Worm (Caenorhabditis elegans) whole organism, L4 larva: ENCODE results near the gene mrps-23.

Experiments
- F10B5.3 ChIP-seq: sonication (generic microtip); optimal IDR thresholded peaks from 2 replicates; lab custom pipeline; 2016; ENCODE audit warnings: mild to moderate bottlenecking, missing genetic modification characterization, missing compliant biosample characterization
- F44E2.7 ChIP-seq: fragments of 200-800 bp; sonication (Bioruptor generic); IDR thresholded peaks from 2 replicates; pipeline ENCODE4 v2.1.2; 2022; ENCODE audit warnings: missing genetic modification characterization, missing compliant biosample characterization
- F49E8.2 ChIP-seq: sonication (generic microtip); optimal IDR thresholded peaks from 2 replicates; lab custom pipeline; 2016; ENCODE audit warnings: missing compliant biosample characterization, mild to moderate bottlenecking, missing genetic modification characterization, borderline replicate concordance
- R02D3.7 ChIP-seq: fragments of 150-350 bp; sonication (generic microtip); optimal IDR thresholded peaks from 3 replicates; lab custom pipeline; 2014; ENCODE audit warnings: missing biosample characterization, missing genetic modification characterization
- T20F7.1 ChIP-seq: fragments of 200-800 bp; sonication (Bioruptor generic); optimal IDR thresholded peaks from 2 replicates; lab custom pipeline; 2018; ENCODE audit warnings: mild to moderate bottlenecking, missing genetic modification characterization, missing compliant biosample characterization
- T26A8.4 ChIP-seq: fragments of 200-800 bp; sonication (Bioruptor generic); IDR thresholded peaks from 2 replicates; pipeline ENCODE4 v1.3.6; 2022; ENCODE audit warnings: missing genetic modification characterization, missing compliant biosample characterization
- Y5F2A.4 ChIP-seq: fragments of 200-800 bp; sonication (Bioruptor generic); optimal IDR thresholded peaks from 2 replicates; lab custom pipeline; 2018; ENCODE audit warnings: mild to moderate bottlenecking, missing genetic modification characterization, missing compliant biosample characterization
- Y75B8A.6 ChIP-seq: fragments of 200-800 bp; sonication (Bioruptor generic); IDR thresholded peaks from 2 replicates; pipeline ENCODE4 v1.3.6; 2022; ENCODE audit warnings: missing genetic modification reagents, missing genetic modification characterization, missing compliant biosample characterization
- ZK337.2 ChIP-seq: fragments of 200-800 bp; sonication (Bioruptor generic); IDR thresholded peaks from 2 replicates; pipeline ENCODE4 v1.3.6; 2022; ENCODE audit warnings: missing genetic modification reagents, missing genetic modification characterization, missing compliant biosample characterization
- ZK546.5 ChIP-seq, 2 experiments: sonication (generic microtip); optimal IDR thresholded peaks; 2 replicates each; lab custom pipeline; 2017; ENCODE audit warnings: missing biosample characterization in 2 of 2, missing genetic modification characterization in 2 of 2
- ceh-20 ChIP-seq: fragments of 200-800 bp; sonication (Bioruptor generic); IDR thresholded peaks from 2 replicates; pipeline ENCODE4 v1.3.6; 2022; ENCODE audit warnings: missing genetic modification reagents, missing genetic modification characterization, missing compliant biosample characterization
- ceh-28 ChIP-seq: fragments of 150-350 bp; optimal IDR thresholded peaks from 2 replicates; lab custom pipeline; 2014; ENCODE audit warnings: missing biosample characterization, missing genetic modification reagents, missing genetic modification characterization
- ceh-32 ChIP-seq: sonication (generic microtip); optimal IDR thresholded peaks from 2 replicates; lab custom pipeline; 2016; ENCODE audit warnings: mild to moderate bottlenecking, missing genetic modification characterization, missing compliant biosample characterization; ENCODE audit not compliant: poor library complexity
- daf-16 ChIP-seq, 3 experiments: sonication (generic microtip); optimal IDR thresholded peaks; 2 replicates each; lab custom pipeline; 2016 to 2017; ENCODE audit warnings: missing genetic modification characterization in 3 of 3, missing genetic modification reagents in 3 of 3, mild to moderate bottlenecking in 2 of 3, missing compliant biosample characterization in 2 of 3, missing biosample characterization in 1 of 3, moderate library complexity in 1 of 3
- dmd-8 ChIP-seq: fragments of 200-800 bp; sonication (Bioruptor generic); IDR thresholded peaks from 2 replicates; pipeline ENCODE4 v1.3.6; 2022; ENCODE audit warnings: missing genetic modification characterization, missing compliant biosample characterization
- fkh-10 ChIP-seq: fragments of 150-350 bp; optimal IDR thresholded peaks from 2 replicates; lab custom pipeline; 2014; ENCODE audit warnings: missing biosample characterization, missing genetic modification reagents, missing genetic modification characterization
- gei-8 ChIP-seq: fragments of 200-800 bp; sonication (Bioruptor generic); optimal IDR thresholded peaks from 2 replicates; lab custom pipeline; 2018; ENCODE audit warnings: mild to moderate bottlenecking, missing genetic modification characterization, missing compliant biosample characterization
- hif-1 ChIP-seq, 2 experiments: sonication (generic microtip); optimal IDR thresholded peaks; 2 replicates each; lab custom pipeline; 2016 to 2017; ENCODE audit warnings: missing compliant biosample characterization in 2 of 2, missing genetic modification characterization in 2 of 2, missing genetic modification reagents in 2 of 2, missing genotype in 2 of 2, mild to moderate bottlenecking in 1 of 2
- hmg-1.1 ChIP-seq: fragments of 200-800 bp; sonication (Bioruptor generic); IDR thresholded peaks from 2 replicates; pipeline ENCODE4 v1.3.6; 2022; ENCODE audit warnings: missing genetic modification reagents, missing genetic modification characterization, missing compliant biosample characterization
- lim-7 ChIP-seq: fragments of 200-800 bp; sonication (Bioruptor generic); IDR thresholded peaks from 2 replicates; pipeline ENCODE4 v1.3.6; 2022; ENCODE audit warnings: missing genetic modification characterization, missing compliant biosample characterization
- lir-3 ChIP-seq: sonication (generic microtip); optimal IDR thresholded peaks from 2 replicates; lab custom pipeline; 2016; ENCODE audit warnings: mild to moderate bottlenecking, missing genetic modification characterization, missing compliant biosample characterization
- madf-5 ChIP-seq, 2 experiments: fragments of 200-800 bp; sonication (Bioruptor generic); IDR thresholded peaks; 2 replicates each; pipeline ENCODE4 v1.3.6; 2022; ENCODE audit warnings: missing compliant biosample characterization in 2 of 2, missing genetic modification characterization in 2 of 2
- mdl-1 ChIP-seq, 2 experiments: fragments of 150-350 bp in 1 of 2; sonication (generic microtip) in 1 of 2; optimal IDR thresholded peaks; 2 replicates each; lab custom pipeline; 2014 to 2017; ENCODE audit warnings: missing biosample characterization in 2 of 2, missing genetic modification characterization in 2 of 2
- mdt-29 ChIP-seq: fragments of 200-800 bp; sonication (Bioruptor generic); IDR thresholded peaks from 2 replicates; pipeline ENCODE4 v1.3.6; 2022; ENCODE audit warnings: missing genetic modification reagents, missing genetic modification characterization, missing compliant biosample characterization
- mes-2 ChIP-seq: sonication (generic microtip); optimal IDR thresholded peaks from 2 replicates; lab custom pipeline; 2016; ENCODE audit warnings: missing genotype, mild to moderate bottlenecking, missing genetic modification characterization, missing compliant biosample characterization; ENCODE audit not compliant: poor library complexity, severe bottlenecking
- mxl-2 ChIP-seq: fragments of 200-800 bp; sonication (Bioruptor generic); conservative IDR thresholded peaks from 2 replicates; pipeline ENCODE4 v1.3.6; 2022; ENCODE audit warnings: missing genetic modification reagents, missing genetic modification characterization, missing compliant biosample characterization
- nhr-102 ChIP-seq: sonication (generic microtip); optimal IDR thresholded peaks from 2 replicates; lab custom pipeline; 2016; ENCODE audit warnings: mild to moderate bottlenecking, missing genetic modification characterization, moderate library complexity, missing compliant biosample characterization
- nhr-25 ChIP-seq: sonication (generic microtip); optimal IDR thresholded peaks from 2 replicates; lab custom pipeline; 2017; ENCODE audit warnings: missing genetic modification characterization, mild to moderate bottlenecking, missing compliant biosample characterization, antibody characterized with exemption, moderate library complexity, borderline replicate concordance; ENCODE audit not compliant: insufficient read depth
- nhr-28 ChIP-seq: fragments of 150-350 bp; optimal IDR thresholded peaks from 2 replicates; lab custom pipeline; 2014; ENCODE audit warnings: missing biosample characterization, missing genetic modification characterization
- pha-4 ChIP-seq, 2 experiments: fragments of 150-350 bp in 1 of 2; fragments of 200-800 bp in 1 of 2; sonication (Bioruptor generic) in 1 of 2; IDR thresholded peaks in 1 of 2; optimal IDR thresholded peaks in 1 of 2; 2 replicates each; pipeline versions ENCODE4 v1.3.6 to Lab custom; 2014 to 2022; ENCODE audit warnings: missing genetic modification characterization in 2 of 2, missing genetic modification reagents in 2 of 2, missing biosample characterization in 1 of 2, missing compliant biosample characterization in 1 of 2
- rbr-2 ChIP-seq: sonication (generic microtip); optimal IDR thresholded peaks from 2 replicates; lab custom pipeline; 2016; ENCODE audit warnings: missing genotype, missing genetic modification characterization, missing compliant biosample characterization
- saeg-2 ChIP-seq: fragments of 200-800 bp; sonication (Bioruptor generic); IDR thresholded peaks from 2 replicates; pipeline ENCODE4 v1.3.6; 2022; ENCODE audit warnings: missing genetic modification reagents, missing genetic modification characterization, missing compliant biosample characterization
- sdz-12 ChIP-seq: fragments of 200-800 bp; sonication (Bioruptor generic); optimal IDR thresholded peaks from 2 replicates; lab custom pipeline; 2018; ENCODE audit warnings: mild to moderate bottlenecking, missing genetic modification characterization, missing compliant biosample characterization
- set-16 ChIP-seq: fragments of 200-800 bp; sonication (Bioruptor generic); IDR thresholded peaks from 2 replicates; pipeline ENCODE4 v1.3.6; 2022; ENCODE audit warnings: missing genetic modification reagents, missing genetic modification characterization, missing compliant biosample characterization
- skn-1 ChIP-seq: fragments of 150-350 bp; optimal IDR thresholded peaks from 2 replicates; lab custom pipeline; 2014; ENCODE audit warnings: missing biosample characterization, missing genetic modification characterization
- snpc-4 ChIP-seq: fragments of 150-350 bp; optimal IDR thresholded peaks from 2 replicates; lab custom pipeline; 2014; ENCODE audit warnings: missing biosample characterization, missing genetic modification characterization
- tra-1 ChIP-seq: fragments of 200-800 bp; sonication (Bioruptor generic); IDR thresholded peaks from 2 replicates; pipeline ENCODE4 v1.3.6; 2022; ENCODE audit warnings: missing genetic modification reagents, missing genetic modification characterization, missing compliant biosample characterization
- unc-62 ChIP-seq, 3 experiments: fragments of 150-350 bp in 1 of 3; sonication (generic microtip); optimal IDR thresholded peaks in 2 of 3; peaks in 1 of 3; 1 replicate in 1 of 3; 2 replicates in 2 of 3; lab custom pipeline; 2014 to 2017; ENCODE audit warnings: missing biosample characterization in 3 of 3, missing genetic modification characterization in 3 of 3, missing genetic modification reagents in 3 of 3, missing genotype in 1 of 3
- vab-7 ChIP-seq: fragments of 200-800 bp; sonication (Bioruptor generic); IDR thresholded peaks from 2 replicates; pipeline ENCODE4 v1.3.6; 2022; ENCODE audit warnings: missing genetic modification reagents, missing genetic modification characterization, missing compliant biosample characterization
- zfp-3 ChIP-seq: fragments of 200-800 bp; sonication (Bioruptor generic); conservative IDR thresholded peaks from 2 replicates; pipeline ENCODE4 v1.3.6; 2022; ENCODE audit warnings: missing genetic modification reagents, missing genetic modification characterization, missing compliant biosample characterization
- zip-11 ChIP-seq: fragments of 200-800 bp; sonication (Bioruptor generic); IDR thresholded peaks from 2 replicates; pipeline ENCODE4 v1.3.6; 2022; ENCODE audit warnings: missing genetic modification characterization, missing compliant biosample characterization
- zip-2 ChIP-seq: fragments of 150-350 bp; optimal IDR thresholded peaks from 2 replicates; lab custom pipeline; 2014; ENCODE audit warnings: missing biosample characterization, missing genetic modification characterization

Gene mrps-23

DNA sequence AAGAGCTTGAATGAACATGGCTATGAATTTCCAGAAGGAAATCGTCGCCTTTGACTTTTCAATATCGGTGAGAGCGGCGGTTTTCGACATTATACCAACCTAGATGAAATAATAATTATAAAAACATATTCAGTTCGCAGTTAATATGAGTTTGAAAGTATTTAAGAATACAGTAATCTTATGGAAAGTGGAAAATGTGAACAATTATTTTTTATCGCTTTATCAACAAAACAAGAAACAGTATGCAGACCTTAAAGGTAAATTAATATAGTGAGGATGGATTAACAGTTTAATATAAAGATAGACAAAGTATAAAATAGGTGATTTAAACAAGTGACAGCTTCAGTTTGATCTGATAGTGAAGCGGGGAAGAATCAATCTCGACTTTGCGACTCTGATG is 35.0 kb upstream of the mrps-23 start, which contains the start of gene C48B4.6:
Gene C48B4.6, minus strand, starts transcription at position 101 of the 400 bp plus-strand sequence.
- no peak for TF ChIP-seq hif-1 (tag; optimal IDR thresholded peaks at IDR 0.05; lab: Kevin White, UChicago)
- no peak for TF ChIP-seq daf-16 (GFP tag; optimal IDR thresholded peaks at IDR 0.05; lab: Kevin White, UChicago)
- no peak for TF ChIP-seq daf-16 (tag; optimal IDR thresholded peaks at IDR 0.05; lab: Kevin White, UChicago)
- TF ChIP-seq ceh-32 (tag; lab: Kevin White, UChicago) = no peak
- no peak for TF ChIP-seq ceh-20 (GFP tag; lab: Robert Waterston, UW)
- no peak for TF ChIP-seq fkh-10 (GFP tag; lab: Kevin White, UChicago)
- TF ChIP-seq F44E2.7 = no peak
- TF ChIP-seq ZK546.5 (tag; optimal IDR thresholded peaks at IDR 0.05; lab: Kevin White, UChicago) = no peak
- TF ChIP-seq zip-2 (tag; lab: Kevin White, UChicago) = no peak
- TF ChIP-seq mdt-29 = no peak
- no peak for TF ChIP-seq saeg-2 (GFP tag; lab: Robert Waterston, UW)
- no peak for TF ChIP-seq gei-8 (GFP tag; lab: Kevin White, UChicago)

DNA sequence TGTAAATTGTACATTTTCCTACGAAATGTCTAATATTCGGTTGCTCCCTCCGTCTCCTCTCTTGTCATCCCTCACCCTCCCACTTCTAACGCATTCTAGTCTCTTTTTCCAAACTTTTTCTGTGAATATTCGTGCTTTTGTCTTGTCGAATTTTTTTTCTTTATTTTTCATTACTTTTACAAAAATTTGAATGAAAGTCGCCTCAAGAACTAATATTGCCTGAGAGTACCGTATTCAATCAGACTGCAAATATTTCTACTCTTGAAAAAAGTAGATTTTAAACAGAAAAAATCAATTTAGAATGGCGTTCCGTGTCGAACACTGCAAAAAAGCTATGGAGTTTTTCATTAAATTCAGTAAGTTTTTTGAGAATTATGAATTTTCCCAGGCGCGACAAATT is 32.8 kb upstream of the mrps-23 start, which contains the start of gene ZK1098.11:
Gene ZK1098.11, plus strand, starts transcription at position 301 of the 400 bp plus-strand sequence.
- no peak for TF ChIP-seq Y5F2A.4 (GFP tag; lab: Kevin White, UChicago)
- TF ChIP-seq lim-7 (GFP tag; lab: Robert Waterston, UW) = no peak
- no peak for TF ChIP-seq zip-11 (GFP tag; lab: Robert Waterston, UW)
- TF ChIP-seq T26A8.4 (GFP tag; lab: Robert Waterston, UW) = no peak
- TF ChIP-seq ceh-28 (tag; lab: Kevin White, UChicago) = no peak
- no peak for TF ChIP-seq rbr-2
- TF ChIP-seq pha-4 (GFP tag; IDR thresholded peaks at IDR 0.05; lab: Robert Waterston, UW) = no peak
- no peak for TF ChIP-seq pha-4 (tag; optimal IDR thresholded peaks at IDR 0.05; lab: Kevin White, UChicago)
- TF ChIP-seq F10B5.3 (tag; lab: Kevin White, UChicago) = no peak
- TF ChIP-seq skn-1 (tag; lab: Kevin White, UChicago) = no peak
- no peak for TF ChIP-seq mdl-1 (tag; optimal IDR thresholded peaks at IDR 0.05; lab: Kevin White, UChicago)
- TF ChIP-seq ceh-20 (GFP tag; lab: Robert Waterston, UW) = no peak
- no peak for TF ChIP-seq madf-5 (GFP tag; IDR thresholded peaks at IDR 0.05; lab: Robert Waterston, UW)
- no peak for TF ChIP-seq lir-3 (tag; lab: Kevin White, UChicago)
- TF ChIP-seq set-16 (GFP tag; lab: Robert Waterston, UW) = no peak
- no peak for TF ChIP-seq mdt-29
- no peak for TF ChIP-seq F49E8.2 (tag; lab: Kevin White, UChicago)
- no peak for TF ChIP-seq snpc-4 (tag; lab: Kevin White, UChicago)
- TF ChIP-seq unc-62 (GFP tag; optimal IDR thresholded peaks at IDR 0.05 in 1 of 2; lab: Kevin White, UChicago) = no peak
- no peak for TF ChIP-seq unc-62 (tag; optimal IDR thresholded peaks at IDR 0.05; lab: Kevin White, UChicago)
- no peak for TF ChIP-seq ZK337.2

DNA sequence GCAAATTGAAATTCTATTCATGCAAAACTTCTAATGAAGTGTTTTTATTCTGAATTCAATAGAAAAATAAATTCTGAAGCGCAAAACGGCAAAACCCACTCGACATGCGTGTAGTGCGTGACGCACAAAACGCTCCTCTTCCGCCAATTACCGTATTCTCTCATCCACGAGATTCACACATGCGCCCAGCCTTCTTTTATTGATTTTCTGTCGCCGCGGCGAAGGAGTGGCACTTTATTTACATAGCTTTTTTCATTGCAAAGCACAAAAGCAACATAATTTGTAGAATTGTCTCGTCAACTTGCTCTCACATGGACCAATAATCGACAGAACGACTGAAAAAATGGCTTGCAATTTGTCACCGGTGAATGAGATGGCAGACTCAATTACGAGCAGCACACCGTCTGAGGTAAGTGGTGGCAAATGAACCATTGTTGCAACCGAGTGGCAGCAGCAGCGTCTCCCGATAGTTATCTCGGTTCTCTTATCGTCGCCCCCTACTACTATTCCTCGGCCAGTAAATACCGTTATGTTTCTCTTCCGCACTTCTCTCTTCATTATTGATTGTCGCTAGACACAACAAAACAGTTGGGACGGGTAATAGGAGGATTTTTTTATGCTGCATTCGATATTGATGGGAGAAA is 22.7 kb upstream of the mrps-23 start, which contains the start of gene unc-16:
Gene unc-16, plus strand, starts transcription at position 243 of the 644 bp plus-strand sequence.
- 0 out of 2 replicates have a peak, but pooled peaks have one; percentile 54 for TF ChIP-seq mdt-29
- peak; percentile 75 for TF ChIP-seq nhr-25
- TF ChIP-seq gei-8 (GFP tag; lab: Kevin White, UChicago) = no peak
- TF ChIP-seq vab-7 (GFP tag; lab: Robert Waterston, UW) = peak; percentile 56
- peak; percentile 82 for TF ChIP-seq T20F7.1 (GFP tag; lab: Kevin White, UChicago)
- TF ChIP-seq ZK337.2 = 0 out of 2 replicates have a peak, but pooled peaks have one; percentile 8
- TF ChIP-seq zfp-3 (GFP tag; lab: Robert Waterston, UW) = no peak
- peak; percentile 93 for TF ChIP-seq hmg-1.1
- no peak for TF ChIP-seq dmd-8 (GFP tag; lab: Robert Waterston, UW)
- TF ChIP-seq set-16 (GFP tag; lab: Robert Waterston, UW) = 0 out of 2 replicates have a peak, but pooled peaks have one; percentile 16
- TF ChIP-seq Y75B8A.6 (GFP tag; lab: Robert Waterston, UW) = no peak
- peak; percentile 81 for TF ChIP-seq mes-2 (tag; lab: Kevin White, UChicago)
- TF ChIP-seq Y5F2A.4 (GFP tag; lab: Kevin White, UChicago) = no peak
- TF ChIP-seq mxl-2 (GFP tag; lab: Robert Waterston, UW) = peak; percentile 77
- no peak for TF ChIP-seq saeg-2 (GFP tag; lab: Robert Waterston, UW)
- TF ChIP-seq tra-1 (GFP tag; lab: Robert Waterston, UW) = no peak
- TF ChIP-seq ZK546.5 (tag; optimal IDR thresholded peaks at IDR 0.05; lab: Kevin White, UChicago) = peak in 1 of 2 experiments; percentile 9
- TF ChIP-seq lim-7 (GFP tag; lab: Robert Waterston, UW) = no peak
- peak; percentile 26 for TF ChIP-seq nhr-28 (tag; lab: Kevin White, UChicago)
- no peak for TF ChIP-seq R02D3.7 (tag; lab: Kevin White, UChicago)
- peak; percentile 51 for TF ChIP-seq nhr-102
- TF ChIP-seq sdz-12 = no peak
